Worm (Caenorhabditis elegans) whole organism, midembryonic: ENCODE results near the gene T10G3.3.

Source experiments
- T22C8.4 ChIP-seq: fragments of 200-800 bp; sonication (Bioruptor generic); IDR thresholded peaks from 2 replicates; pipeline ENCODE4 v1.3.6; 2022; ENCODE audit warnings: missing genetic modification characterization, missing compliant biosample characterization
- cog-1 ChIP-seq: sonication (generic microtip); optimal IDR thresholded peaks from 2 replicates; lab custom pipeline; 2016; ENCODE audit warnings: missing genetic modification characterization, missing compliant biosample characterization
- flt-1 ChIP-seq: fragments of 200-800 bp; sonication (Bioruptor generic); IDR thresholded peaks from 2 replicates; pipeline ENCODE4 v1.3.6; 2022; ENCODE audit warnings: missing genetic modification characterization, missing compliant biosample characterization
- klf-2 ChIP-seq: fragments of 200-800 bp; sonication (Bioruptor generic); conservative IDR thresholded peaks from 2 replicates; pipeline ENCODE4 v1.3.6; 2022; ENCODE audit warnings: missing genetic modification reagents, missing genetic modification characterization, missing compliant biosample characterization
- med-1 ChIP-seq: sonication (generic microtip); optimal IDR thresholded peaks from 2 replicates; lab custom pipeline; 2017; ENCODE audit warnings: missing genetic modification characterization, mild to moderate bottlenecking, missing compliant biosample characterization, antibody characterized with exemption, missing genetic modification reagents; ENCODE audit not compliant: insufficient read depth
- ref-1 ChIP-seq: fragments of 200-800 bp; sonication (Bioruptor generic); conservative IDR thresholded peaks from 2 replicates; pipeline ENCODE4 v1.3.6; 2022; ENCODE audit warnings: missing genetic modification reagents, missing genetic modification characterization, missing compliant biosample characterization
- tab-1 ChIP-seq: fragments of 200-800 bp; sonication (Bioruptor generic); IDR thresholded peaks from 2 replicates; pipeline ENCODE4 v1.3.6; 2022; ENCODE audit warnings: missing genetic modification characterization, missing compliant biosample characterization
- ztf-23 ChIP-seq: fragments of 200-800 bp; sonication (Bioruptor generic); IDR thresholded peaks from 2 replicates; pipeline ENCODE4 v1.3.6; 2022; ENCODE audit warnings: missing genetic modification reagents, missing genetic modification characterization, missing compliant biosample characterization
- ztf-29 ChIP-seq: fragments of 200-800 bp; sonication (Bioruptor generic); IDR thresholded peaks from 2 replicates; pipeline ENCODE4 v1.3.6; 2022; ENCODE audit warnings: missing genetic modification reagents, missing genetic modification characterization, missing compliant biosample characterization

Gene T10G3.3

DNA sequence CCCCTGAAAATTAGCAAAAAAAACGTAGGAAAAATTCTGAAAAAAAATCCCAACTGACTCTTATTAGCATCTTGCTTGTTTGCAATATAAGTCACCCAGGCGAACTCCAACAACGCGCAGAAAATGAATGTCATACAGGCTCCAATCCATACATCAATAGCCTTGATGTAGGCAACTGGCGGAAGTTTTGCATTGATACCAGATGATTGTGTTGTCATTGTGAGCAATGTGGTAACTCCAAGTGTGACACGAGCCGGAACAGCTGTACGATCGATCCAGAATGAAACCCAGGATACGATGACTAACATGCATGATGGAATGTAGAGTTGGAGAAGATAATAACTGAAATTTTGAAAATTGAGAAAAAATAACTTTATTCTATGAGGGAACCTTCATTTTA is 9.2 kb upstream of the T10G3.3 start:
- TF ChIP-seq ztf-29 (GFP tag; lab: Robert Waterston, UW), result no peak
- TF ChIP-seq cog-1 (tag; lab: Kevin White, UChicago), result no peak
- TF ChIP-seq klf-2 (GFP tag; lab: Robert Waterston, UW), result no peak
- TF ChIP-seq med-1 (GFP tag; lab: Kevin White, UChicago), result no peak
- no peak for TF ChIP-seq T22C8.4 (GFP tag; lab: Robert Waterston, UW)
- no peak for TF ChIP-seq ref-1 (GFP tag; lab: Robert Waterston, UW)
- TF ChIP-seq tab-1, result no peak
- no peak for TF ChIP-seq ztf-23 (GFP tag; lab: Robert Waterston, UW)
- no peak for TF ChIP-seq flt-1 (GFP tag; lab: Robert Waterston, UW)

DNA sequence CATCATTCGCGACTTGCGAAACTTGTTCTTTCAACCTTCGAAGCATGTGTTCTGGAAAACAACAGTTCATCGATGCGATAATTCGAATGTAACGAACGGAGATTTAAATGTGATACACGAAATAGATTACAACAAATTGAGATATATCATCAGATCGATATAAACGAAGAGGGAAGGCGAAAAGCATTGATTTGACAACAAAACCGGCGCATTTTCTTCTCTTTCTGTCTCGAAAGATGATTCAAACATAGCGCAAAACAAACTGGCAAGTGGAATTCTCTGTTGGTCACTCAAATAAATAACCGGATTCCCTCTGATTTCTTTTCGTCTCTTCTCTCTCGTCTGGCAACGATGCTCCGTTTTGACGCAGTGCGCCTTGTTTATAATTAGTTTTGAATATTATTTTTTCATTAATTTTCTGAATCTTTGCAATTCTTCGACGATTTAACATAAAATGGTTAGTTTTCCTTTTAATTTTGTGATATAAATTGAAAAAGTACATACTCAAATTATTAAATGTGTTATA is 7.4 kb upstream of the T10G3.3 start, which contains the start of the genes eea-1 and gut-2:
Gene eea-1, minus strand, starts transcription at position 51 of the 526 bp plus-strand sequence.
Gene gut-2, plus strand, starts transcription at position 369 of the 526 bp plus-strand sequence.
- TF ChIP-seq klf-2 (GFP tag; lab: Robert Waterston, UW) (no peak), ztf-29 (GFP tag; lab: Robert Waterston, UW) (no peak), med-1 (GFP tag; lab: Kevin White, UChicago) (no peak), cog-1 (tag; lab: Kevin White, UChicago) (no peak), ztf-23 (GFP tag; lab: Robert Waterston, UW) (no peak), flt-1 (GFP tag; lab: Robert Waterston, UW) (no peak), tab-1 (no peak), ref-1 (GFP tag; lab: Robert Waterston, UW) (no peak), T22C8.4 (GFP tag; lab: Robert Waterston, UW) (no peak)

DNA sequence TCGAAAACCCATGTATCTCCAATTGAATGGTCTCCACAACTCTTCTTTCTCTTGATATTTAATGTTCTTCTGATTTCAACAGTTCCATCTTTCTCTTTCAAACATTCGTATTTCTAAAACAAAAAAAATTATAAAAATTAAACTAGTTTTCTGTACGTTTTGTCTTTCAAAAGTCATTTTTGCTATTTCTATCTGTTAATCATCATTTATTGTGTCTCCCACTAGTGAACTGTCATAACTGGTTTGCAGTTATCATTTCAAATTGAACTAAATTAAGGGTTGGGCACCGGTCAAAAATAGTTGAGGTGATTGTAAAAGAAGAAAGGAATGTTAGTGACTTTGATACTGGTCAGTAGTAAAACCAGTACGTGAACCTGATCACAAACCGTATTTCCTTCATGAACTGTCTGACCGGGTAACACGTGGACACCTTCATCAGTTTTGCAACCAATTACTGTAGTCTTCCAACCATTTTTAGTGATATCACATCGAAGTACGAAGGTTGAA is 1.6 kb downstream of the T10G3.3 start:
- no peak for TF ChIP-seq tab-1
- TF ChIP-seq ztf-23 (GFP tag; lab: Robert Waterston, UW), result no peak
- TF ChIP-seq med-1 (GFP tag; lab: Kevin White, UChicago), result no peak
- TF ChIP-seq ztf-29 (GFP tag; lab: Robert Waterston, UW), result no peak
- no peak for TF ChIP-seq flt-1 (GFP tag; lab: Robert Waterston, UW)
- TF ChIP-seq cog-1 (tag; lab: Kevin White, UChicago), result no peak
- no peak for TF ChIP-seq ref-1 (GFP tag; lab: Robert Waterston, UW)
- TF ChIP-seq klf-2 (GFP tag; lab: Robert Waterston, UW), result no peak
- TF ChIP-seq T22C8.4 (GFP tag; lab: Robert Waterston, UW), result no peak

DNA sequence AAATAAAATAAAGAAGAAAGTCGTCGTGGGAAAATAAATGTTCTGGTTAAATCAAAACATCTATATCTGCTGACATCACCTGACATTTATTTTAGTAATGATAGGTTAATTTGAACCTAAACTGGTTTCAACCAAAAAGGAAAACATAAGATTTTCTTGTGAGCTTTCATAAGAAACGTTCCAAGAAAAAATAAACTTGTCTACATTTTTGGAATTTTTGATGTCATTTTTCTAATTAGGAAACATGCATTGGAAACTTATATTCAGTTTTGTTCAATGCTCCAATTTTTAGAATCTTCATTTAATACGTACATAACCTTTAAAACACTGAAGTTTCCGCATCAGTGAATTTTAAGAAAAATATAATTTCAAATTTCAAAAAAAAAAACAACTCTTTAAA is 4.3 kb downstream of the T10G3.3 start:
- TF ChIP-seq klf-2 (GFP tag; lab: Robert Waterston, UW) (no peak), tab-1 (no peak), ztf-29 (GFP tag; lab: Robert Waterston, UW) (no peak), med-1 (GFP tag; lab: Kevin White, UChicago) (no peak), ref-1 (GFP tag; lab: Robert Waterston, UW) (no peak), ztf-23 (GFP tag; lab: Robert Waterston, UW) (no peak), cog-1 (tag; lab: Kevin White, UChicago) (no peak), flt-1 (GFP tag; lab: Robert Waterston, UW) (no peak), T22C8.4 (GFP tag; lab: Robert Waterston, UW) (no peak)

DNA sequence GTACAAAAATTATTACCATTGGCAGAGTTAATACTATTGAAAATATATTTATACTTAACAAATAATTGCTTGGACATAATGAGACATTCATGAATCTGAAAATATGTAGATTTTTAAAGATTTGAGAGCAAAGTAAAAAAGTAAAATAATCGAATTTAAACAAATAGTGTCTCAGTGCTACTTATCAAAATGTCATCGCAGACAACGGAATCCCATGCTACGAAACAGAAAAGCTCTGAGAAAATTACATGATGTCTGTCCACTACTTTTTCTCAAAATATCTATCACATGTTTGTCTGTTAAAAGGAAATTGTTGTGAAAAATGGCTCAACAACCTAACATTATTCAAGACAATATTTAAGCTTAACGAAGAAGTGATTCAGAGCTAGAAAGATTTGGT is 5.7 kb downstream of the T10G3.3 start, which contains the start of gene T10G3.4:
Gene T10G3.4, minus strand, starts transcription at position 101 of the 400 bp plus-strand sequence.
- TF ChIP-seq cog-1 (tag; lab: Kevin White, UChicago) (no peak), klf-2 (GFP tag; lab: Robert Waterston, UW) (no peak), flt-1 (GFP tag; lab: Robert Waterston, UW) (no peak), ref-1 (GFP tag; lab: Robert Waterston, UW) (no peak)

DNA sequence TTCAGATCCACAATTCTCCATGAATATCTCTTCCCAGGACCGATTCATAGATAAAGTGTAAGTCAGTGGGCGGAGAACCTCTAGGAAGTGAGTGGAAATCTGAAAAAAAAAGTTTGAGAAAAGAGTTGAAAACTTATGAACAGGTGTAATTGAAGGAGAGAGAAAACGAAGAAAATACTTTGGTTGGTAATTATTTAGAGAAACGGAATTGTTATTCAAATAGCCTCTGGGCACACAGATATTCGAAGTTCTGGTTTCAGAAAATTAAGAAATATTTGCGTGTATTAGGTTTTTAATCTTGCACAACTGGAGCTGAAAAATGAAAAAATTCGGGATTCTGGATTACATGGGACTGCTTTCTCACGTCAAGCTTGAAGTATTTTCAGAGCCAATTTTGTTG is 10.2 kb downstream of the T10G3.3 start, which contains the start of gene T10G3.2:
Gene T10G3.2, minus strand, starts transcription at position 101 of the 400 bp plus-strand sequence.
- TF ChIP-seq flt-1 (GFP tag; lab: Robert Waterston, UW) (no peak), T22C8.4 (GFP tag; lab: Robert Waterston, UW) (no peak), med-1 (GFP tag; lab: Kevin White, UChicago) (no peak), tab-1 (no peak), ztf-23 (GFP tag; lab: Robert Waterston, UW) (no peak), ztf-29 (GFP tag; lab: Robert Waterston, UW) (no peak)

DNA sequence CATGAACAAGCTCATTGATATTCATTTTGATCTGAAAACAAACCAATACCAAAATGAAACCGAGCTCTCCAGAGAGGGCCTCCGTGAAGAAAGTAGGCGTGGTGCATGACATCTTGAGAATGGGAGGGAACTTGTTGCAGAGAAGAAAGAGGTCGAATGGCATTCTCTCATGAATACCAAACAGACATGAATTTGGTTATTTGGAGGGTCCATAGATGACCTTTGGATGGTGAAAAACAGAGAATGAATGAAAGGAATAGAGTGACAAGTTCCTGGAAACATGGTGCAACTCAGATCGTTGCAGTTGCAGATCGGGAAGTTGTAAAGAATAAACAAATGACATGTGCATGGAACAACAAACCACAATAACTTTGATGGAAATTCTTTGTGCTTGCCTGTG is 13.6 kb downstream of the T10G3.3 start, which contains the start of gene T10G3.8:
Gene T10G3.8, minus strand, starts transcription at position 101 of the 400 bp plus-strand sequence.
- TF ChIP-seq ref-1 (GFP tag; lab: Robert Waterston, UW), result no peak
- no peak for TF ChIP-seq med-1 (GFP tag; lab: Kevin White, UChicago)
- TF ChIP-seq ztf-23 (GFP tag; lab: Robert Waterston, UW), result no peak
- no peak for TF ChIP-seq ztf-29 (GFP tag; lab: Robert Waterston, UW)
- no peak for TF ChIP-seq tab-1
- no peak for TF ChIP-seq T22C8.4 (GFP tag; lab: Robert Waterston, UW)
- no peak for TF ChIP-seq cog-1 (tag; lab: Kevin White, UChicago)

DNA sequence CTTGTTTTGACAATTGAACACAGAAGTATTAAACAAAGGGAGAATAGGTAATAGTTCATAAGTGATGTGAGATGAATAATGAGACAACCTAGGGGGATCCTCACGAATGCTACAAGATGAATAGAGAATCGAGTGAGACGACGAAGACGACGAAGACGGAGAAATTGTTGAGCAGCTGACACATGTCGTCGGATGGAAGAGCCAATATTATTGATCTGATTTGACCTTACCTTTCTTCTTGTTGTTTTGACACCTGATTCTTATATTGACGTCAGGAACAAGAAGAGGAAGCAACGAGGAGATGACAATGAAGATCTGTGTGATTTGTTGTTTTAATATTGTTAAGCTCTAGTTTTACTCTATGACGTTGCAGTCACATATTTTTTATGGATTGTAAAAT is 16.5 kb downstream of the T10G3.3 start, which contains the start of gene T10G3.1:
Gene T10G3.1, minus strand, starts transcription at position 213 of the 400 bp plus-strand sequence.
- no peak for TF ChIP-seq ref-1 (GFP tag; lab: Robert Waterston, UW)

DNA sequence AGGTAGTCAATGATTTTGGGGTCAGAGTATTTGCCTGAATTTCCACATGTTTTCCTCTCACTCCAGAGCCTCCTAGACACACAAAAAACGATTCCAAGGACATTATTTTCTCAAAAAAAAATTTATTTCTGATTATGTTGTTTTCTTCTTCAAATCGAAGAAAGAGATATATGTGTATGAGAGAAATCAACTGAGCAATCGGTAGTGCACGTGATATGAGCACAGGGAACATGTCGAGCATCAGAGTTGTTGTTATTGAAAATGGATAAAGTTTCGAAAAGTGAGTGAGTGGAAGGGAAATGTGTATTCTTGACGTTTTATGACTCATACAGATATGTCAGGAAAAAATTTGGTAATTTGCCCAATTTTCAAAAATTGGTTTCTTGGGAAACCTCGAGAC is 17.9 kb downstream of the T10G3.3 start:
- no peak for TF ChIP-seq T22C8.4 (GFP tag; lab: Robert Waterston, UW)
- no peak for TF ChIP-seq tab-1
- no peak for TF ChIP-seq ref-1 (GFP tag; lab: Robert Waterston, UW)
- no peak for TF ChIP-seq klf-2 (GFP tag; lab: Robert Waterston, UW)
- TF ChIP-seq ztf-23 (GFP tag; lab: Robert Waterston, UW), result no peak
- TF ChIP-seq flt-1 (GFP tag; lab: Robert Waterston, UW), result no peak
- no peak for TF ChIP-seq ztf-29 (GFP tag; lab: Robert Waterston, UW)
- no peak for TF ChIP-seq med-1 (GFP tag; lab: Kevin White, UChicago)
- TF ChIP-seq cog-1 (tag; lab: Kevin White, UChicago), result no peak
